Worm (Caenorhabditis elegans) whole organism, L3 larva: ENCODE data around the gene abf-4.
"Not testable (repeated sequence)": the region's sequence is repeated elsewhere in the genome, so short reads cannot be mapped to it uniquely, and the experiment has no call there.

Experiments used
- ZK546.5 ChIP-seq: sonication (generic microtip); optimal IDR thresholded peaks from 2 replicates; lab custom pipeline; 2017; ENCODE audit warnings: missing biosample characterization, missing genetic modification characterization
- aly-2 ChIP-seq: fragments of 150-350 bp; optimal IDR thresholded peaks from 2 replicates; lab custom pipeline; 2014; ENCODE audit warnings: missing biosample characterization, missing genetic modification characterization
- ceh-82 ChIP-seq: fragments of 150-350 bp; optimal IDR thresholded peaks from 2 replicates; lab custom pipeline; 2014; ENCODE audit warnings: missing biosample characterization, missing genetic modification characterization
- daf-12 ChIP-seq: fragments of 150-350 bp; optimal IDR thresholded peaks from 2 replicates; lab custom pipeline; 2014; ENCODE audit warnings: missing biosample characterization, missing genetic modification reagents, missing genetic modification characterization
- egl-27 ChIP-seq: sonication (generic microtip); optimal IDR thresholded peaks from 4 replicates; lab custom pipeline; 2017; ENCODE audit warnings: missing biosample characterization, missing genetic modification reagents, missing genetic modification characterization
- egl-5 ChIP-seq: fragments of 150-350 bp; optimal IDR thresholded peaks from 2 replicates; lab custom pipeline; 2017; ENCODE audit warnings: missing biosample characterization, missing genetic modification reagents, missing genetic modification characterization, inconsistent platforms
- elt-1 ChIP-seq: fragments of 150-350 bp; optimal IDR thresholded peaks from 2 replicates; lab custom pipeline; 2014; ENCODE audit warnings: missing biosample characterization, missing genetic modification characterization
- elt-2 ChIP-seq: sonication (generic microtip); optimal IDR thresholded peaks from 2 replicates; lab custom pipeline; 2016; ENCODE audit warnings: missing genetic modification reagents, mild to moderate bottlenecking, missing genetic modification characterization, missing compliant biosample characterization
- elt-3 ChIP-seq, 3 experiments: fragments of 150-350 bp in 1 of 3; sonication (generic microtip) in 2 of 3; optimal IDR thresholded peaks; 2 replicates in 2 of 3; 4 replicates in 1 of 3; lab custom pipeline; 2014 to 2017; ENCODE audit warnings: missing biosample characterization in 3 of 3, missing genetic modification characterization in 3 of 3
- eor-1 ChIP-seq, 2 experiments: fragments of 150-350 bp; optimal IDR thresholded peaks; 2 replicates each; lab custom pipeline; 2014 to 2018; ENCODE audit warnings: missing biosample characterization in 2 of 2, missing genetic modification characterization in 2 of 2
- fkh-10 ChIP-seq: sonication (generic microtip); optimal IDR thresholded peaks from 2 replicates; lab custom pipeline; 2017; ENCODE audit warnings: missing biosample characterization, missing genetic modification reagents, missing genetic modification characterization
- fkh-2 ChIP-seq: fragments of 150-350 bp; optimal IDR thresholded peaks from 2 replicates; lab custom pipeline; 2014; ENCODE audit warnings: missing biosample characterization, missing genetic modification reagents, missing genetic modification characterization
- fos-1 ChIP-seq: fragments of 150-350 bp; optimal IDR thresholded peaks from 2 replicates; lab custom pipeline; 2014; ENCODE audit warnings: missing biosample characterization, missing genetic modification characterization
- hmg-11 ChIP-seq: sonication (generic microtip); optimal IDR thresholded peaks from 2 replicates; lab custom pipeline; 2016; ENCODE audit warnings: missing genetic modification characterization, missing compliant biosample characterization
- lin-39 ChIP-seq: fragments of 150-350 bp; optimal IDR thresholded peaks from 2 replicates; lab custom pipeline; 2018; ENCODE audit warnings: missing biosample characterization, missing genetic modification reagents, missing genetic modification characterization
- lsy-12 ChIP-seq: sonication (generic microtip); optimal IDR thresholded peaks from 2 replicates; lab custom pipeline; 2016; ENCODE audit warnings: mild to moderate bottlenecking, missing genetic modification characterization, missing compliant biosample characterization
- mdl-1 ChIP-seq: fragments of 150-350 bp; optimal IDR thresholded peaks from 2 replicates; lab custom pipeline; 2014; ENCODE audit warnings: missing biosample characterization, missing genetic modification characterization
- mml-1 ChIP-seq: fragments of 150-350 bp; sonication (generic microtip); optimal IDR thresholded peaks from 3 replicates; lab custom pipeline; 2014; ENCODE audit warnings: missing biosample characterization, missing genetic modification characterization
- nfya-1 ChIP-seq: sonication (generic microtip); optimal IDR thresholded peaks from 2 replicates; lab custom pipeline; 2017; ENCODE audit warnings: missing genetic modification characterization, mild to moderate bottlenecking, missing compliant biosample characterization, antibody characterized with exemption, moderate library complexity; ENCODE audit not compliant: insufficient read depth
- nhr-11 ChIP-seq: fragments of 150-350 bp; optimal IDR thresholded peaks from 2 replicates; lab custom pipeline; 2014; ENCODE audit warnings: missing biosample characterization, missing genetic modification characterization
- nhr-12 ChIP-seq: fragments of 150-350 bp; optimal IDR thresholded peaks from 2 replicates; lab custom pipeline; 2014; ENCODE audit warnings: missing biosample characterization, missing genetic modification characterization
- nhr-43 ChIP-seq: sonication (generic microtip); optimal IDR thresholded peaks from 2 replicates; lab custom pipeline; 2016; ENCODE audit warnings: mild to moderate bottlenecking, missing genetic modification characterization, missing compliant biosample characterization; ENCODE audit not compliant: poor library complexity, severe bottlenecking
- nhr-67 ChIP-seq: fragments of 150-350 bp; optimal IDR thresholded peaks from 2 replicates; lab custom pipeline; 2014; ENCODE audit warnings: missing biosample characterization, missing genetic modification characterization
- nhr-76 ChIP-seq: fragments of 150-350 bp; sonication (generic microtip); optimal IDR thresholded peaks from 5 replicates; lab custom pipeline; 2014; ENCODE audit warnings: missing biosample characterization, missing genetic modification characterization
- sea-2 ChIP-seq: fragments of 150-350 bp; sonication (generic microtip); optimal IDR thresholded peaks from 4 replicates; lab custom pipeline; 2014; ENCODE audit warnings: missing biosample characterization, missing genetic modification reagents, missing genetic modification characterization
- skn-1 ChIP-seq: fragments of 150-350 bp; optimal IDR thresholded peaks from 2 replicates; lab custom pipeline; 2014; ENCODE audit warnings: missing biosample characterization, missing genetic modification characterization
- tbx-2 ChIP-seq: sonication (generic microtip); optimal IDR thresholded peaks from 2 replicates; lab custom pipeline; 2016; ENCODE audit warnings: mild to moderate bottlenecking, missing genetic modification characterization, missing compliant biosample characterization
- unc-39 ChIP-seq: sonication (generic microtip); optimal IDR thresholded peaks from 4 replicates; lab custom pipeline; 2017; ENCODE audit warnings: missing biosample characterization, missing genetic modification characterization
- unc-62 ChIP-seq: fragments of 150-350 bp; sonication (generic microtip); optimal IDR thresholded peaks from 4 replicates; lab custom pipeline; 2014; ENCODE audit warnings: missing biosample characterization, missing genetic modification reagents, missing genetic modification characterization
- ztf-11 ChIP-seq: fragments of 150-350 bp; optimal IDR thresholded peaks from 2 replicates; lab custom pipeline; 2014; ENCODE audit warnings: missing biosample characterization, missing genetic modification characterization
- ztf-4 ChIP-seq: fragments of 150-350 bp; optimal IDR thresholded peaks from 2 replicates; lab custom pipeline; 2014; ENCODE audit warnings: missing biosample characterization, missing genetic modification characterization

abf-4 gene

DNA sequence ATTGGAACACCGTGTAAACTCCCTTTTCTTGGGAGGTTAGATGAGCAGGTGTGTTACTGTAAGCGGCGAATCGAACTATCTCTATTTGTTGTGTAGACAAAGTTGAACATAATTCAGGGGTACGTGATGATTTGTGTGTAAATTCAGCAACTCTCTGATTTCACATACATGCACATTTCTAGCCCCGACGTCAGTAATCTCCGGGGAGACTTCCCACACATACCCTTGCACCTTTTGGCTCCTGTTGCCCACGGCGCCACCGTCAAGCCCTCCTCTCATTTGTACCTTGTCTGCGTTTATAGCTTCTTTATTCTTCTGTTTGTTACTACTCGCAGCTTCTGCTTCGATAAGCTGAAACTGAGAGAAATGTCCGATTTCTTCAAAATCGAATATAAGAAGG, 39.2 kb downstream of the abf-4 start, which contains the start of gene Y38H6C.25:
Gene Y38H6C.25 (plus strand): TSS at position 301 of the 400 bp plus-strand sequence.
- TF ChIP-seq hmg-11 (tag; lab: Kevin White, UChicago) (no peak), nhr-11 (tag; lab: Kevin White, UChicago) (no peak), lsy-12 (tag; lab: Kevin White, UChicago) (no peak), tbx-2 (tag; lab: Kevin White, UChicago) (no peak), aly-2 (tag; lab: Kevin White, UChicago) (no peak), eor-1 (tag; optimal IDR thresholded peaks at IDR 0.05; lab: Kevin White, UChicago) (no peak), unc-62 (GFP tag; lab: Kevin White, UChicago) (no peak), egl-27 (tag; lab: Kevin White, UChicago) (no peak), ZK546.5 (tag; lab: Kevin White, UChicago) (no peak), daf-12 (tag; lab: Kevin White, UChicago) (no peak), ztf-4 (tag; lab: Kevin White, UChicago) (no peak), nfya-1 (tag; lab: Kevin White, UChicago) (no peak), mdl-1 (tag; lab: Kevin White, UChicago) (no peak), ceh-82 (tag; lab: Kevin White, UChicago) (no peak), egl-5 (tag; lab: Kevin White, UChicago) (no peak), elt-3 (tag; optimal IDR thresholded peaks at IDR 0.05; lab: Kevin White, UChicago) (no peak)

DNA sequence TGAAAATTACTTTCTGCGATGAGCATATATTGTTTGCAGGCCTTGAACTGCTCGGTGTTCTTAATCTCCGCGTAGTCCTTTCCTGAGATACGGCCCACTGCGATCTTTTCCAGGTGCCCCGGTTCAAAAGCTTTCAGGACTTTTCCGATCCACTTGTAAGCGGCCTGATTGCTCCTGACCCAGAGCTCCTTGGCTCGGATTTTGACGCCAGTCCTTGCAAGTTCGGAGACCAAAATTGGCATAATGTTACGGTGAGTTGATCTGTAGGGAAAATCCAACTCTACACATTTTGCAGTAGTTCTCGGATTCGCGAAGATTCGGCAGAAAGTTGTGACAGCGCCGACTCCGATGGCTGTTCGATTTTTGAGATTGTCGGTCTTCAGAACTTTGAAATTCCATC, 41.2 kb downstream of the abf-4 start:
- TF ChIP-seq ztf-11 (tag; lab: Kevin White, UChicago) (no peak), elt-1 (tag; lab: Kevin White, UChicago) (no peak), sea-2 (GFP tag; lab: Kevin White, UChicago) (no peak), elt-3 (tag; optimal IDR thresholded peaks at IDR 0.05; lab: Kevin White, UChicago) (no peak), mml-1 (no peak), skn-1 (no peak), nhr-67 (tag; lab: Kevin White, UChicago) (no peak), ZK546.5 (tag; lab: Kevin White, UChicago) (no peak), nhr-12 (tag; lab: Kevin White, UChicago) (no peak), eor-1 (tag; optimal IDR thresholded peaks at IDR 0.05; lab: Kevin White, UChicago) (no peak), unc-39 (tag; lab: Kevin White, UChicago) (no peak), lin-39 (tag; lab: Kevin White, UChicago) (no peak), fkh-10 (GFP tag; lab: Kevin White, UChicago) (no peak)

DNA sequence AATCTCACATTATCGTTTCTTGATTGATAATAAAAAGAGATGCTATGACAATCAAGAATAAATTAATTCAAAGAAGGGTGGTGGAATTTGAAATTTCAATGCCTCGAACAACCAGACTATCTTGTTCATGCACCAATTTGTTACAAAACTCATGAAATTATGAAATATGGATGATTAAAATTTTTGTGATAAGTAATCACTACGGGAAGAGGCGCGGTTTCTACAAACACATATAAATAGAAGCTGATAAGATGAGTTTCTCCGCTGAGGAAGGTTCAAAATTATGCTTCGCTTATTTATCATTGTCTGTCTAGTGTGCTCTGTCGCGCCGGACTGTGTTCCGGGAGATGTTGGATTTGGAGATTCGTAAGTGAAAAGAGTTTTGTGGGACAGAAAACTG, 43.7 kb downstream of the abf-4 start:
- TF ChIP-seq elt-2 (peak; percentile 58), nhr-43 (no peak)

DNA sequence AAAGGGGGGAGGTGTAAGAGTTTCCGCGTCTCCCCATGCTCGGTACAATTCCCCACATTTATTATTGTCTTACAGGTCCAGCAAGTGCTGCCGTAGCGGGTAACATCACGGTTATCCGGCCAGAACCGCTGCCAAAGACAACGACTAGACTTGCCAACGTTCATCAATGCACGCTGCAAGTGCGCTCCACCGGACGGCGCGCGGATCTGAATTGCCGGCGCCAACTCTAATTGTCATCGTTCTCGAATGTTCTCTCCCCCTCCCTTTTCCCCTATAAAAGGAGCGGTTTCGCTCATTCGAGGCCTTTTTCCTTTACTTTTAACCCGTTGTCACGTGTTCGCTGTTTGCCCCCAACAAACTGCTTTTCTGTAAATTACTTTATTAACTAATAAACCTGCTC, 44.5 kb downstream of the abf-4 start, which contains the start of gene Y38H6C.8:
Gene Y38H6C.8 (plus strand): TSS at position 301 of the 400 bp plus-strand sequence.
- not testable (repeated sequence) for TF ChIP-seq nhr-76 (tag; lab: Kevin White, UChicago); lin-39 (tag; lab: Kevin White, UChicago); fkh-2

DNA sequence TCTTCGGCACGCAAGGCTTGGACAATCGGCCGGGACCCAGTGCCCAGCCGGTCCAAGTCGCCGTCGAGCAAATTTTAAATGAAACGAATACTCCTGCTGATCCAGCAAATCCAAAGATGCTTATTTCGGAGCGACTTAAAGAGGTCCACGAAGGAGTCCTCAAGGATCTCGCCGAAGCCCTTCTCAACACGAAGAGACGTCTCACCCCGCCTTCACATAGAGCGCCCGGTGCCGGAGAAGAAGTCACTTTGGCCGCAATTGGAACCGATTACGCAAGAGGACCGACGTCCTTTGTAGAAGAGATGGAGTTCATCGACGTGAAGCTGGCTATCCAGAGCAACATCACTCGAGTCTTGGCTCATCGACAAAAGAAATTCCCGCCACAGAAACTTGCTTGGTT, 48.7 kb downstream of the abf-4 start:
- TF ChIP-seq nhr-11 (tag; lab: Kevin White, UChicago) (no peak), nhr-76 (tag; lab: Kevin White, UChicago) (no peak), fos-1 (tag; lab: Kevin White, UChicago) (no peak), elt-2 (no peak), lsy-12 (tag; lab: Kevin White, UChicago) (no peak), hmg-11 (tag; lab: Kevin White, UChicago) (no peak), ceh-82 (tag; lab: Kevin White, UChicago) (no peak), ztf-4 (tag; lab: Kevin White, UChicago) (no peak)
